Fruit fly (Drosophila melanogaster): ENCODE data around the gene Tie.
A peak's percentile ranks its signal among the peaks of the same experiment; 100 is the strongest.

Tie gene

DNA sequence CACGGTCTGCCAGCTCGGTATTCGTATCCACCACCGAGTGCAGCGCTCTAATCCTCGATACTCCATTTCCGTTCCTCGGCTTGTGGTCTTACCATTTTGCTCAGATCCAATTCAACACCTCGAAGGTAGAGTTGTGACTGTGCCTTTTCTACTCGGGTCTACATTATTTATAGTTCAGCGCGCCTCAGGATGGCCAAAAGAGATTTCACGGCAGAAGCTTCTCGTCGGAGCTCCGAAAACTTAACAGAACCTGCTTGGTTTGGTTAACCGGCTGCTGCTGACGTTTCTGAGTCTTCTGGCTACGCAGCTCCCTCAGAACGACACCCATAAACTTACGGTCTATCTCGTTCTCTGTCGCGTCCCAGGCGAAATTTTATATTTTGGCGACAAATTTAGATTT is 65.4 kb downstream of the Tie start, which contains the start of gene CG32241 (continued):
- TF ChIP-seq luna (GFP tag; optimal IDR thresholded peaks at IDR 0.05) (no peak), MBD-R2 (GFP tag; IDR thresholded peaks at IDR 0.05) (no peak), C15 (GFP tag; IDR thresholded peaks at IDR 0.05) (no peak), Bteb2 (GFP tag; optimal IDR thresholded peaks at IDR 0.05) (no peak), oc (tag; optimal IDR thresholded peaks at IDR 0.05) (no peak), danr (GFP tag; IDR thresholded peaks at IDR 0.05) (no peak)

- no peak for TF ChIP-seq CG12391 (tag; optimal IDR thresholded peaks at IDR 0.05)
- TF ChIP-seq CG12744 (GFP tag; optimal IDR thresholded peaks at IDR 0.05): no peak
- TF ChIP-seq CG12769 (tag; optimal IDR thresholded peaks at IDR 0.05): peak; percentile 1
- no peak for TF ChIP-seq salm (tag; optimal IDR thresholded peaks at IDR 0.05)
- TF ChIP-seq sens (GFP tag): peak; percentile 38
- 0 out of 2 replicates have a peak, but pooled peaks have one; percentile 7 for TF ChIP-seq Awh (GFP tag; IDR thresholded peaks at IDR 0.05)
- TF ChIP-seq pros (GFP tag; optimal IDR thresholded peaks at IDR 0.05): peak; percentile 83
- no peak for TF ChIP-seq CG3407 (GFP tag; optimal IDR thresholded peaks at IDR 0.05)
- TF ChIP-seq chinmo (GFP tag; IDR thresholded peaks at IDR 0.05; ENCODE audit: partially characterized antibody): peak; percentile 92; the same call in 2 of the 4 replicates
- TF ChIP-seq Fer2 (tag; optimal IDR thresholded peaks at IDR 0.05): no peak
- peak; percentile 6 for TF ChIP-seq mirr (GFP tag; optimal IDR thresholded peaks at IDR 0.05)
- no peak for TF ChIP-seq HHEX (GFP tag; optimal IDR thresholded peaks at IDR 0.05)
- TF ChIP-seq CG8290 (GFP tag; optimal IDR thresholded peaks at IDR 0.05): no peak
- peak in 1 of 2 experiments; percentile 24 for TF ChIP-seq CG8290 (tag; optimal IDR thresholded peaks at IDR 0.05)
- TF ChIP-seq CG31224 (GFP tag; IDR thresholded peaks at IDR 0.05): no peak
- TF ChIP-seq ttk (GFP tag; IDR thresholded peaks at IDR 0.05): no peak
- TF ChIP-seq cas (GFP tag; IDR thresholded peaks at IDR 0.05): no peak
- TF ChIP-seq dimm (GFP tag; IDR thresholded peaks at IDR 0.05): no peak
- no peak for TF ChIP-seq Adf1 (GFP tag; IDR thresholded peaks at IDR 0.05)
- TF ChIP-seq Hr78 (GFP tag; optimal IDR thresholded peaks at IDR 0.05): peak in 1 of 2 experiments; percentile 78
- no peak for TF ChIP-seq Jarid2 (GFP tag; optimal IDR thresholded peaks at IDR 0.05)
- TF ChIP-seq sima (GFP tag; optimal IDR thresholded peaks at IDR 0.05): no peak
- no peak for TF ChIP-seq CG17359 (tag; optimal IDR thresholded peaks at IDR 0.05)
- TF ChIP-seq Sox102F (GFP tag; optimal IDR thresholded peaks at IDR 0.05): no peak
- TF ChIP-seq Elba2 (GFP tag; optimal IDR thresholded peaks at IDR 0.05): no peak
- no peak for TF ChIP-seq ash1 (GFP tag; optimal IDR thresholded peaks at IDR 0.05)
- no peak for TF ChIP-seq corto (GFP tag; optimal IDR thresholded peaks at IDR 0.05)
- no peak for TF ChIP-seq tup (GFP tag; optimal IDR thresholded peaks at IDR 0.05)
- no peak for TF ChIP-seq crol (GFP tag; IDR thresholded peaks at IDR 0.05)
Observed at dm6 chr3L:4463773-4464301, 68.1 kb downstream of the Tie start, which contains the start of gene CG15024. CG15024 (minus strand) TSS chr3L:4463823.

DNA sequence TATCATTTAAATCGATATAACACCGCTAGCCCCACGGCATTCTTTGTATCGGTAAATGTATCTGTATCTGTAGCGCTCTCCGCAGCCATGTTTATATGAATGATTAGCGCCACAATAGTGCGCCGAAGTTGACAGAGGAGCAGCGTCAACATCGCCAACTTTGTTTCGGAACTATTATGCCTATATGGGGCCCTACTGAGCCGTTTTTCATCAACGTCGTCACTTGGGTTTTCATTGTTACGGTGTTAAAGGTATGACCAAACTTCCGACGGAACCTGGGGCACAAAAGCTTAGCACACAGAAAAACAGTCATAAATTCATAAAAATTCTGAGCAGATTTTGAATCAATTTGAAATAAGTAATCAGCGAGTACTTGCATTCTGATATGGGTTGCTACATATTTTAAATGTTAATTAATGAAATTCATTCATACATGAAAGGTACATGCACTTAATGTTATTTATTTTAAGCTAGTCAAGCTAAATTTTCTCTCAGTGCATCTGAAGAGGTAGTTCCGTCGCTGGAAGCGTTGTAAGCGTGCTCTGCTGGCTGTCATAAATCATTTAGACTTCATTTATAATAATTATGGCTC is 70.4 kb downstream of the Tie start, which contains the start of gene CG15023:
Gene CG15023, minus strand, starts transcription at position 51 of the 592 bp plus-strand sequence.
- TF ChIP-seq CG34422 (GFP tag; IDR thresholded peaks at IDR 0.05) (0 out of 3 replicates have a peak, but pooled peaks have one; percentile 27), dysf (GFP tag; IDR thresholded peaks at IDR 0.05) (peak; percentile 69; the same call in 2 of the 3 replicates), CG11504 (tag; optimal IDR thresholded peaks at IDR 0.05) (peak; percentile 52), CG8924 (tag; optimal IDR thresholded peaks at IDR 0.05) (peak; percentile 19), gem (tag; optimal IDR thresholded peaks at IDR 0.05) (peak; percentile 61), Atf6 (GFP tag; IDR thresholded peaks at IDR 0.05) (0 out of 2 replicates have a peak, but pooled peaks have one; percentile 7), dpn (GFP tag; optimal IDR thresholded peaks at IDR 0.05) (peak in 1 of 2 experiments; percentile 6), slp2 (GFP tag; optimal IDR thresholded peaks at IDR 0.05) (no peak), Pdp1 (GFP tag; optimal IDR thresholded peaks at IDR 0.05) (peak; percentile 4 to 37), CG17385 (GFP tag; optimal IDR thresholded peaks at IDR 0.05) (peak; percentile 13), esg (GFP tag; conservative IDR thresholded peaks at IDR 0.05) (peak; percentile 30), Hmr (GFP tag; optimal IDR thresholded peaks at IDR 0.05) (peak; percentile 41), sd (tag; optimal IDR thresholded peaks at IDR 0.05) (peak; percentile 20), CG9817 (tag; optimal IDR thresholded peaks at IDR 0.05) (peak; percentile 20)

Measured in whole organism, embryonic.